Worm (Caenorhabditis elegans) whole organism, L4 larva: Measurements from ENCODE around the gene R04B5.5.

Experiments
- F44E2.7 ChIP-seq: fragments of 200-800 bp; sonication (Bioruptor generic); IDR thresholded peaks from 2 replicates; pipeline ENCODE4 v2.1.2; 2022; ENCODE audit warnings: missing genetic modification characterization, missing compliant biosample characterization
- R02D3.7 ChIP-seq: fragments of 150-350 bp; sonication (generic microtip); optimal IDR thresholded peaks from 3 replicates; lab custom pipeline; 2014; ENCODE audit warnings: missing biosample characterization, missing genetic modification characterization
- T20F7.1 ChIP-seq: fragments of 200-800 bp; sonication (Bioruptor generic); optimal IDR thresholded peaks from 2 replicates; lab custom pipeline; 2018; ENCODE audit warnings: mild to moderate bottlenecking, missing genetic modification characterization, missing compliant biosample characterization
- T26A8.4 ChIP-seq: fragments of 200-800 bp; sonication (Bioruptor generic); IDR thresholded peaks from 2 replicates; pipeline ENCODE4 v1.3.6; 2022; ENCODE audit warnings: missing genetic modification characterization, missing compliant biosample characterization
- Y5F2A.4 ChIP-seq: fragments of 200-800 bp; sonication (Bioruptor generic); optimal IDR thresholded peaks from 2 replicates; lab custom pipeline; 2018; ENCODE audit warnings: mild to moderate bottlenecking, missing genetic modification characterization, missing compliant biosample characterization
- ama-1 ChIP-seq: fragments of 150-350 bp; optimal IDR thresholded peaks from 2 replicates; lab custom pipeline; 2014; ENCODE audit warnings: inconsistent platforms, mixed read lengths
- ceh-44 ChIP-seq: fragments of 200-800 bp; sonication (Bioruptor generic); IDR thresholded peaks from 2 replicates; pipeline ENCODE4 v1.3.6; 2022; ENCODE audit warnings: missing genetic modification reagents, missing genetic modification characterization, missing compliant biosample characterization
- ceh-62 ChIP-seq: sonication (generic microtip); optimal IDR thresholded peaks from 2 replicates; lab custom pipeline; 2017; ENCODE audit warnings: missing biosample characterization, missing genetic modification characterization
- daf-16 ChIP-seq, 3 experiments: sonication (generic microtip); optimal IDR thresholded peaks; 2 replicates each; lab custom pipeline; 2016 to 2017; ENCODE audit warnings: missing genetic modification characterization in 3 of 3, missing genetic modification reagents in 3 of 3, mild to moderate bottlenecking in 2 of 3, missing compliant biosample characterization in 2 of 3, missing biosample characterization in 1 of 3, moderate library complexity in 1 of 3
- daf-19 ChIP-seq: fragments of 200-800 bp; sonication (Bioruptor generic); conservative IDR thresholded peaks from 2 replicates; pipeline ENCODE4 v1.3.6; 2022; ENCODE audit warnings: missing genetic modification characterization, missing compliant biosample characterization
- dmd-6 ChIP-seq: fragments of 200-800 bp; sonication (Bioruptor generic); IDR thresholded peaks from 2 replicates; pipeline ENCODE4 v1.3.6; 2022; ENCODE audit warnings: missing genetic modification reagents, missing genetic modification characterization, missing compliant biosample characterization
- dmd-9 ChIP-seq: fragments of 200-800 bp; sonication (Bioruptor generic); IDR thresholded peaks from 2 replicates; pipeline ENCODE4 v1.3.6; 2022; ENCODE audit warnings: missing genetic modification reagents, missing genetic modification characterization, missing compliant biosample characterization
- dve-1 ChIP-seq: sonication (generic microtip); optimal IDR thresholded peaks from 2 replicates; lab custom pipeline; 2017; ENCODE audit warnings: antibody characterized with exemption, mild to moderate bottlenecking, missing genetic modification characterization, missing compliant biosample characterization; ENCODE audit not compliant: insufficient read depth
- egl-43 ChIP-seq: fragments of 200-800 bp; sonication (Bioruptor generic); IDR thresholded peaks from 2 replicates; pipeline ENCODE4 v1.3.6; 2022; ENCODE audit warnings: missing genetic modification reagents, missing genetic modification characterization, missing compliant biosample characterization
- hlh-11 ChIP-seq: fragments of 200-800 bp; sonication (Bioruptor generic); optimal IDR thresholded peaks from 2 replicates; lab custom pipeline; 2018; ENCODE audit warnings: mild to moderate bottlenecking, missing genetic modification characterization, missing compliant biosample characterization
- hlh-30 ChIP-seq: sonication (generic microtip); optimal IDR thresholded peaks from 2 replicates; lab custom pipeline; 2017; ENCODE audit warnings: antibody characterized with exemption, mild to moderate bottlenecking, missing genetic modification characterization, missing compliant biosample characterization; ENCODE audit not compliant: insufficient read depth
- hmg-1.1 ChIP-seq: fragments of 200-800 bp; sonication (Bioruptor generic); IDR thresholded peaks from 2 replicates; pipeline ENCODE4 v1.3.6; 2022; ENCODE audit warnings: missing genetic modification reagents, missing genetic modification characterization, missing compliant biosample characterization
- lir-3 ChIP-seq: sonication (generic microtip); optimal IDR thresholded peaks from 2 replicates; lab custom pipeline; 2016; ENCODE audit warnings: mild to moderate bottlenecking, missing genetic modification characterization, missing compliant biosample characterization
- lsy-2 ChIP-seq, 2 experiments: fragments of 150-350 bp in 1 of 2; sonication (generic microtip) in 1 of 2; optimal IDR thresholded peaks; 2 replicates each; lab custom pipeline; 2014 to 2017; ENCODE audit warnings: missing biosample characterization in 2 of 2, missing genetic modification characterization in 2 of 2
- mdl-1 ChIP-seq, 2 experiments: fragments of 150-350 bp in 1 of 2; sonication (generic microtip) in 1 of 2; optimal IDR thresholded peaks; 2 replicates each; lab custom pipeline; 2014 to 2017; ENCODE audit warnings: missing biosample characterization in 2 of 2, missing genetic modification characterization in 2 of 2
- mep-1 ChIP-seq: fragments of 150-350 bp; sonication (generic microtip); optimal IDR thresholded peaks from 3 replicates; lab custom pipeline; 2014; ENCODE audit warnings: missing biosample characterization, missing genetic modification characterization
- mxl-3 ChIP-seq: fragments of 200-800 bp; sonication (Bioruptor generic); optimal IDR thresholded peaks from 2 replicates; lab custom pipeline; 2018; ENCODE audit warnings: mild to moderate bottlenecking, missing genetic modification characterization, missing compliant biosample characterization
- nhr-10 ChIP-seq: fragments of 150-350 bp; optimal IDR thresholded peaks from 2 replicates; lab custom pipeline; 2014; ENCODE audit warnings: missing biosample characterization, missing genetic modification characterization
- nhr-102 ChIP-seq: sonication (generic microtip); optimal IDR thresholded peaks from 2 replicates; lab custom pipeline; 2016; ENCODE audit warnings: mild to moderate bottlenecking, missing genetic modification characterization, moderate library complexity, missing compliant biosample characterization
- nhr-11 ChIP-seq: fragments of 150-350 bp; optimal IDR thresholded peaks from 2 replicates; lab custom pipeline; 2014; ENCODE audit warnings: missing biosample characterization, missing genetic modification characterization
- nhr-111 ChIP-seq: fragments of 200-800 bp; sonication (Bioruptor generic); optimal IDR thresholded peaks from 2 replicates; lab custom pipeline; 2018; ENCODE audit warnings: mild to moderate bottlenecking, missing genetic modification characterization, missing compliant biosample characterization
- nhr-237 ChIP-seq: sonication (generic microtip); optimal IDR thresholded peaks from 2 replicates; lab custom pipeline; 2017; ENCODE audit warnings: missing biosample characterization, missing genetic modification characterization
- nhr-25 ChIP-seq: sonication (generic microtip); optimal IDR thresholded peaks from 2 replicates; lab custom pipeline; 2017; ENCODE audit warnings: missing genetic modification characterization, mild to moderate bottlenecking, missing compliant biosample characterization, antibody characterized with exemption, moderate library complexity, borderline replicate concordance; ENCODE audit not compliant: insufficient read depth
- nhr-28 ChIP-seq: fragments of 150-350 bp; optimal IDR thresholded peaks from 2 replicates; lab custom pipeline; 2014; ENCODE audit warnings: missing biosample characterization, missing genetic modification characterization
- nhr-42 ChIP-seq: fragments of 200-800 bp; sonication (Bioruptor generic); IDR thresholded peaks from 2 replicates; pipeline ENCODE4 v1.3.6; 2022; ENCODE audit warnings: missing genetic modification characterization, missing compliant biosample characterization
- nhr-48 ChIP-seq: sonication (generic microtip); optimal IDR thresholded peaks from 2 replicates; lab custom pipeline; 2016; ENCODE audit warnings: mild to moderate bottlenecking, missing genetic modification characterization, missing compliant biosample characterization
- nhr-6 ChIP-seq: fragments of 150-350 bp; optimal IDR thresholded peaks from 2 replicates; lab custom pipeline; 2014; ENCODE audit warnings: missing biosample characterization, missing genetic modification characterization
- nhr-76 ChIP-seq: fragments of 150-350 bp; optimal IDR thresholded peaks from 2 replicates; lab custom pipeline; 2014; ENCODE audit warnings: missing biosample characterization, missing genetic modification characterization
- nhr-77 ChIP-seq: fragments of 150-350 bp; optimal IDR thresholded peaks from 2 replicates; lab custom pipeline; 2014; ENCODE audit warnings: missing biosample characterization, missing genetic modification characterization
- pha-4 ChIP-seq, 2 experiments: fragments of 150-350 bp in 1 of 2; fragments of 200-800 bp in 1 of 2; sonication (Bioruptor generic) in 1 of 2; IDR thresholded peaks in 1 of 2; optimal IDR thresholded peaks in 1 of 2; 2 replicates each; pipeline versions ENCODE4 v1.3.6 to Lab custom; 2014 to 2022; ENCODE audit warnings: missing genetic modification characterization in 2 of 2, missing genetic modification reagents in 2 of 2, missing biosample characterization in 1 of 2, missing compliant biosample characterization in 1 of 2
- php-3 ChIP-seq: fragments of 200-800 bp; sonication (Bioruptor generic); IDR thresholded peaks from 2 replicates; pipeline ENCODE4 v1.3.6; 2022; ENCODE audit warnings: missing genetic modification reagents, missing genetic modification characterization, missing compliant biosample characterization
- pqm-1 ChIP-seq: sonication (generic microtip); optimal IDR thresholded peaks from 2 replicates; lab custom pipeline; 2017; ENCODE audit warnings: missing biosample characterization, missing genetic modification characterization
- saeg-2 ChIP-seq: fragments of 200-800 bp; sonication (Bioruptor generic); IDR thresholded peaks from 2 replicates; pipeline ENCODE4 v1.3.6; 2022; ENCODE audit warnings: missing genetic modification reagents, missing genetic modification characterization, missing compliant biosample characterization
- set-16 ChIP-seq: fragments of 200-800 bp; sonication (Bioruptor generic); IDR thresholded peaks from 2 replicates; pipeline ENCODE4 v1.3.6; 2022; ENCODE audit warnings: missing genetic modification reagents, missing genetic modification characterization, missing compliant biosample characterization
- snpc-4 ChIP-seq: fragments of 150-350 bp; optimal IDR thresholded peaks from 2 replicates; lab custom pipeline; 2014; ENCODE audit warnings: missing biosample characterization, missing genetic modification characterization
- spr-1 ChIP-seq: sonication (generic microtip); optimal IDR thresholded peaks from 2 replicates; lab custom pipeline; 2016; ENCODE audit warnings: mild to moderate bottlenecking, missing genetic modification characterization, missing compliant biosample characterization
- spr-3 ChIP-seq: fragments of 200-800 bp; sonication (Bioruptor generic); optimal IDR thresholded peaks from 2 replicates; lab custom pipeline; 2018; ENCODE audit warnings: mild to moderate bottlenecking, missing genetic modification characterization, missing compliant biosample characterization
- tra-1 ChIP-seq: fragments of 200-800 bp; sonication (Bioruptor generic); IDR thresholded peaks from 2 replicates; pipeline ENCODE4 v1.3.6; 2022; ENCODE audit warnings: missing genetic modification reagents, missing genetic modification characterization, missing compliant biosample characterization
- unc-39 ChIP-seq: sonication (generic microtip); optimal IDR thresholded peaks from 2 replicates; lab custom pipeline; 2017; ENCODE audit warnings: missing biosample characterization, missing genetic modification characterization
- unc-62 ChIP-seq, 3 experiments: fragments of 150-350 bp in 1 of 3; sonication (generic microtip); optimal IDR thresholded peaks in 2 of 3; peaks in 1 of 3; 1 replicate in 1 of 3; 2 replicates in 2 of 3; lab custom pipeline; 2014 to 2017; ENCODE audit warnings: missing biosample characterization in 3 of 3, missing genetic modification characterization in 3 of 3, missing genetic modification reagents in 3 of 3, missing genotype in 1 of 3
- zfp-3 ChIP-seq: fragments of 200-800 bp; sonication (Bioruptor generic); conservative IDR thresholded peaks from 2 replicates; pipeline ENCODE4 v1.3.6; 2022; ENCODE audit warnings: missing genetic modification reagents, missing genetic modification characterization, missing compliant biosample characterization
- zip-11 ChIP-seq: fragments of 200-800 bp; sonication (Bioruptor generic); IDR thresholded peaks from 2 replicates; pipeline ENCODE4 v1.3.6; 2022; ENCODE audit warnings: missing genetic modification characterization, missing compliant biosample characterization
- ztf-11 ChIP-seq: fragments of 150-350 bp; optimal IDR thresholded peaks from 2 replicates; lab custom pipeline; 2014; ENCODE audit warnings: missing biosample characterization, missing genetic modification characterization
- ztf-7 ChIP-seq: fragments of 150-350 bp; optimal IDR thresholded peaks from 2 replicates; lab custom pipeline; 2014; ENCODE audit warnings: missing biosample characterization, missing genetic modification characterization

The R04B5.5 gene

ce11 chrV:10087103-10087502 lies at the start of gene R04B5.5:
Gene R04B5.5 (plus strand): TSS chrV:10087480.
- TF ChIP-seq set-16 (GFP tag; lab: Robert Waterston, UW), result no peak
- TF ChIP-seq tra-1 (GFP tag; lab: Robert Waterston, UW), result 0 out of 2 replicates have a peak, but pooled peaks have one; percentile 46
- no peak for TF ChIP-seq zfp-3 (GFP tag; lab: Robert Waterston, UW)
- TF ChIP-seq nhr-42 (GFP tag; lab: Robert Waterston, UW), result no peak
- peak; percentile 89 for TF ChIP-seq php-3 (GFP tag; lab: Robert Waterston, UW)
- peak in 1 of 2 experiments; percentile 85 for TF ChIP-seq mdl-1 (tag; optimal IDR thresholded peaks at IDR 0.05; lab: Kevin White, UChicago)
- peak; percentile 8 for TF ChIP-seq T20F7.1
- TF ChIP-seq nhr-6 (tag; lab: Kevin White, UChicago), result peak; percentile 2
- TF ChIP-seq nhr-25, result no peak
- TF ChIP-seq nhr-28 (tag; lab: Kevin White, UChicago), result peak; percentile 90
- TF ChIP-seq daf-16 (GFP tag; optimal IDR thresholded peaks at IDR 0.05; lab: Kevin White, UChicago), result no peak
- peak; percentile 70 for TF ChIP-seq daf-16 (tag; optimal IDR thresholded peaks at IDR 0.05; lab: Kevin White, UChicago)
- TF ChIP-seq unc-39 (tag; lab: Kevin White, UChicago), result no peak
- peak; percentile 48 for TF ChIP-seq nhr-102 (tag; lab: Kevin White, UChicago)
- TF ChIP-seq lsy-2 (tag; optimal IDR thresholded peaks at IDR 0.05; lab: Kevin White, UChicago), result peak in 1 of 2 experiments; percentile 33
- TF ChIP-seq mxl-3 (GFP tag; lab: Kevin White, UChicago), result peak; percentile 79
- peak; percentile 67 for TF ChIP-seq dmd-6 (GFP tag; lab: Robert Waterston, UW)
- TF ChIP-seq mep-1 (tag; lab: Kevin White, UChicago), result peak; percentile 13
- peak; percentile 46 for TF ChIP-seq ztf-7 (tag; lab: Kevin White, UChicago)
- peak; percentile 49 for TF ChIP-seq nhr-48 (tag; lab: Kevin White, UChicago)
- TF ChIP-seq nhr-77, result peak; percentile 89
- TF ChIP-seq lir-3 (tag; lab: Kevin White, UChicago), result no peak
- TF ChIP-seq hlh-11, result peak; percentile 74
- peak; percentile 37 for TF ChIP-seq pqm-1 (tag; lab: Kevin White, UChicago)
- TF ChIP-seq hlh-30 (tag; lab: Kevin White, UChicago), result peak; percentile 58
- TF ChIP-seq dve-1 (tag; lab: Kevin White, UChicago), result peak; percentile 98
- TF ChIP-seq dmd-9 (GFP tag; lab: Robert Waterston, UW), result no peak
- TF ChIP-seq nhr-11 (tag; lab: Kevin White, UChicago), result peak; percentile 24
- TF ChIP-seq nhr-10 (tag; lab: Kevin White, UChicago), result peak; percentile 85

ce11 chrV:10039837-10040236 lies 47.4 kb upstream of the R04B5.5 start:
- TF ChIP-seq R02D3.7 (tag; lab: Kevin White, UChicago) (no peak), snpc-4 (tag; lab: Kevin White, UChicago) (no peak), ceh-62 (no peak), daf-19 (GFP tag; lab: Robert Waterston, UW) (no peak), pha-4 (GFP tag; IDR thresholded peaks at IDR 0.05; lab: Robert Waterston, UW) (peak; percentile 25; the same call in 1 of the 2 replicates), pha-4 (tag; optimal IDR thresholded peaks at IDR 0.05; lab: Kevin White, UChicago) (peak; percentile 22), spr-3 (GFP tag; lab: Kevin White, UChicago) (peak; percentile 39), dmd-6 (GFP tag; lab: Robert Waterston, UW) (peak; percentile 88), Y5F2A.4 (GFP tag; lab: Kevin White, UChicago) (no peak), nhr-111 (GFP tag; lab: Kevin White, UChicago) (no peak), F44E2.7 (GFP tag; lab: Robert Waterston, UW) (no peak), mep-1 (tag; lab: Kevin White, UChicago) (peak; percentile 89), zip-11 (no peak), nhr-76 (tag; lab: Kevin White, UChicago) (no peak), unc-62 (GFP tag; optimal IDR thresholded peaks at IDR 0.05 in 1 of 2; lab: Kevin White, UChicago) (peak in 1 of 2 experiments; percentile 32), unc-62 (tag; optimal IDR thresholded peaks at IDR 0.05; lab: Kevin White, UChicago) (no peak), spr-1 (peak; percentile 47), T26A8.4 (GFP tag; lab: Robert Waterston, UW) (peak; percentile 45; the same call in 1 of the 2 replicates), hlh-30 (tag; lab: Kevin White, UChicago) (peak; percentile 80), ama-1 (lab: Kevin White, UChicago) (no peak), nhr-237 (tag; lab: Kevin White, UChicago) (no peak), ztf-11 (tag; lab: Kevin White, UChicago) (no peak), pqm-1 (tag; lab: Kevin White, UChicago) (peak; percentile 58), ceh-44 (GFP tag; lab: Robert Waterston, UW) (no peak), hmg-1.1 (GFP tag; lab: Robert Waterston, UW) (peak; percentile 82), egl-43 (GFP tag; lab: Robert Waterston, UW) (no peak), saeg-2 (GFP tag; lab: Robert Waterston, UW) (no peak)
